Fruit fly (Drosophila melanogaster) whole organism, prepupa: ENCODE results near the gene CG15418.

Source experiments
- Blimp-1 ChIP-seq: fragments of 200-800 bp; sonication (Bioruptor generic); optimal IDR thresholded peaks from 3 replicates; lab custom pipeline; 2017; ENCODE audit warnings: missing biosample characterization, missing genetic modification characterization, mild to moderate bottlenecking, moderate library complexity, missing genetic modification reagents
- CG10669 ChIP-seq: fragments of 200-800 bp; sonication (Bioruptor generic); optimal IDR thresholded peaks from 3 replicates; lab custom pipeline; 2018; ENCODE audit warnings: missing biosample characterization, mild to moderate bottlenecking, missing genetic modification characterization, moderate library complexity
- CG11294 ChIP-seq: fragments of 200-800 bp; sonication (Bioruptor generic); IDR thresholded peaks from 2 replicates; pipeline ENCODE4 v1.3.6; 2022; ENCODE audit warnings: missing biosample characterization, missing genetic modification characterization
- CG11762 ChIP-seq: fragments of 200-800 bp; sonication (Bioruptor generic); optimal IDR thresholded peaks from 3 replicates; lab custom pipeline; 2016; ENCODE audit warnings: missing biosample characterization, missing genetic modification characterization; ENCODE audit not compliant: insufficient read depth
- CG11902 ChIP-seq: fragments of 200-800 bp; sonication (Bioruptor generic); optimal IDR thresholded peaks from 3 replicates; lab custom pipeline; 2016; ENCODE audit warnings: missing biosample characterization, missing genetic modification characterization
- CG15336 ChIP-seq: fragments of 200-800 bp; sonication (Bioruptor generic); IDR thresholded peaks from 2 replicates; pipeline ENCODE4 v1.3.6; 2022; ENCODE audit warnings: missing biosample characterization, missing genetic modification characterization
- CG1621 ChIP-seq: fragments of 200-800 bp; sonication (Bioruptor generic); optimal IDR thresholded peaks from 3 replicates; lab custom pipeline; 2018; ENCODE audit warnings: missing biosample characterization, mild to moderate bottlenecking, missing genetic modification characterization
- CG16779 ChIP-seq: fragments of 200-800 bp; sonication (Bioruptor generic); optimal IDR thresholded peaks from 3 replicates; lab custom pipeline; 2017; ENCODE audit warnings: missing biosample characterization, mild to moderate bottlenecking, missing genetic modification characterization
- CG31627 ChIP-seq: fragments of 200-800 bp; sonication (Bioruptor generic); optimal IDR thresholded peaks from 3 replicates; lab custom pipeline; 2016; ENCODE audit warnings: missing biosample characterization, missing genetic modification characterization
- CG32006 ChIP-seq: fragments of 200-800 bp; sonication (Bioruptor generic); optimal IDR thresholded peaks from 3 replicates; lab custom pipeline; 2017; ENCODE audit warnings: missing biosample characterization, mild to moderate bottlenecking, missing genetic modification characterization
- CG34406 ChIP-seq: fragments of 200-800 bp; sonication (Bioruptor generic); optimal IDR thresholded peaks from 3 replicates; lab custom pipeline; 2016; ENCODE audit warnings: missing biosample characterization, missing genetic modification characterization
- CG3919 ChIP-seq: fragments of 200-800 bp; sonication (Bioruptor generic); optimal IDR thresholded peaks from 3 replicates; lab custom pipeline; 2016; ENCODE audit warnings: missing biosample characterization, missing genetic modification characterization
- CG4318 ChIP-seq: fragments of 200-800 bp; sonication (Bioruptor generic); optimal IDR thresholded peaks from 3 replicates; lab custom pipeline; 2017; ENCODE audit warnings: missing biosample characterization, mild to moderate bottlenecking, missing genetic modification characterization
- CG6163 ChIP-seq: fragments of 200-800 bp; sonication (Bioruptor generic); IDR thresholded peaks from 3 replicates; pipeline ENCODE4 v1.3.6; 2022; ENCODE audit warnings: missing biosample characterization, missing genetic modification characterization
- CG6276 ChIP-seq: fragments of 200-800 bp; sonication (Bioruptor generic); optimal IDR thresholded peaks from 2 replicates; lab custom pipeline; 2017; ENCODE audit warnings: missing biosample characterization, mild to moderate bottlenecking, missing genetic modification characterization
- CG6808 ChIP-seq: fragments of 200-800 bp; sonication (Bioruptor generic); optimal IDR thresholded peaks from 3 replicates; lab custom pipeline; 2017; ENCODE audit warnings: missing biosample characterization, missing genetic modification characterization, mild to moderate bottlenecking, moderate library complexity, missing genetic modification reagents
- CG6854 ChIP-seq: fragments of 200-800 bp; sonication (Bioruptor generic); optimal IDR thresholded peaks from 2 replicates; lab custom pipeline; 2017; ENCODE audit warnings: missing biosample characterization, mild to moderate bottlenecking, missing genetic modification characterization
- CG7368 ChIP-seq: fragments of 200-800 bp; sonication (Bioruptor generic); optimal IDR thresholded peaks from 3 replicates; lab custom pipeline; 2016; ENCODE audit warnings: missing biosample characterization, missing genetic modification characterization
- CG8119 ChIP-seq: fragments of 200-800 bp; sonication (Bioruptor generic); IDR thresholded peaks from 3 replicates; pipeline ENCODE4 v1.3.6; 2022; ENCODE audit warnings: missing biosample characterization, missing genetic modification characterization
- CG8319 ChIP-seq: fragments of 200-800 bp; sonication (Bioruptor generic); optimal IDR thresholded peaks from 3 replicates; lab custom pipeline; 2016; ENCODE audit warnings: missing biosample characterization, missing genetic modification characterization
- CG8632 ChIP-seq: fragments of 200-800 bp; sonication (Bioruptor generic); optimal IDR thresholded peaks from 3 replicates; lab custom pipeline; 2016; ENCODE audit warnings: missing biosample characterization, missing genetic modification characterization
- CG9139 ChIP-seq: fragments of 200-800 bp; sonication (Bioruptor generic); optimal IDR thresholded peaks from 3 replicates; lab custom pipeline; 2017; ENCODE audit warnings: missing biosample characterization, mild to moderate bottlenecking, missing genetic modification characterization
- Eip75B ChIP-seq: fragments of 200-800 bp; sonication (Bioruptor generic); optimal IDR thresholded peaks from 3 replicates; lab custom pipeline; 2016; ENCODE audit warnings: missing biosample characterization, missing genetic modification characterization
- Eip78C ChIP-seq: fragments of 200-800 bp; sonication (Bioruptor generic); peaks from one replicate; lab custom pipeline; 2016; ENCODE audit warnings: missing biosample characterization, missing genetic modification characterization
- Eip93F ChIP-seq: fragments of 200-800 bp; sonication (Bioruptor generic); optimal IDR thresholded peaks from 2 replicates; lab custom pipeline; 2016; ENCODE audit warnings: missing biosample characterization, mild to moderate bottlenecking, missing genetic modification characterization
- Ets96B ChIP-seq: fragments of 200-800 bp; optimal IDR thresholded peaks from 2 replicates; lab custom pipeline; 2019; ENCODE audit warnings: missing biosample characterization, mild to moderate bottlenecking, missing genetic modification characterization, moderate library complexity
- Gug ChIP-seq: fragments of 200-800 bp; sonication (Bioruptor generic); IDR thresholded peaks from 2 replicates; pipeline ENCODE4 v1.3.6; 2022; ENCODE audit warnings: missing biosample characterization, missing genetic modification characterization
- Hr38 ChIP-seq: sonication (Bioruptor generic); optimal IDR thresholded peaks from 2 replicates; lab custom pipeline; 2016; ENCODE audit warnings: missing biosample characterization, missing genetic modification characterization
- Hr39 ChIP-seq: fragments of 200-800 bp; sonication (Bioruptor generic); optimal IDR thresholded peaks from 2 replicates; lab custom pipeline; 2016; ENCODE audit warnings: missing biosample characterization, missing genetic modification characterization
- Hr4 ChIP-seq: fragments of 200-800 bp; sonication (Bioruptor generic); optimal IDR thresholded peaks from 3 replicates; lab custom pipeline; 2016; ENCODE audit warnings: missing biosample characterization, missing genetic modification characterization
- Met ChIP-seq: fragments of 200-800 bp; sonication (Bioruptor generic); optimal IDR thresholded peaks from 3 replicates; lab custom pipeline; 2016; ENCODE audit warnings: missing biosample characterization, missing genetic modification characterization
- Smox ChIP-seq: fragments of 200-800 bp; sonication (Bioruptor generic); optimal IDR thresholded peaks from 3 replicates; lab custom pipeline; 2016; ENCODE audit warnings: missing biosample characterization, missing genetic modification characterization
- Sox14 ChIP-seq: fragments of 200-800 bp; sonication (Bioruptor generic); optimal IDR thresholded peaks from 3 replicates; lab custom pipeline; 2016; ENCODE audit warnings: missing biosample characterization, missing genetic modification characterization
- acj6 ChIP-seq: fragments of 200-800 bp; sonication (Bioruptor generic); optimal IDR thresholded peaks from 3 replicates; lab custom pipeline; 2016; ENCODE audit warnings: missing biosample characterization, missing genetic modification characterization
- cyc ChIP-seq: fragments of 200-800 bp; sonication (Bioruptor generic); optimal IDR thresholded peaks from 3 replicates; lab custom pipeline; 2016; ENCODE audit warnings: missing biosample characterization, missing genetic modification characterization
- dac ChIP-seq: fragments of 200-800 bp; sonication (Bioruptor generic); optimal IDR thresholded peaks from 2 replicates; lab custom pipeline; 2017; ENCODE audit warnings: missing biosample characterization, mild to moderate bottlenecking, missing genetic modification characterization
- eg ChIP-seq: fragments of 200-800 bp; sonication (Bioruptor generic); IDR thresholded peaks from 3 replicates; pipeline ENCODE4 v1.3.6; 2022; ENCODE audit warnings: missing biosample characterization, missing genetic modification characterization
- esn ChIP-seq: fragments of 200-800 bp; sonication (Bioruptor generic); optimal IDR thresholded peaks from 2 replicates; lab custom pipeline; 2016; ENCODE audit warnings: missing biosample characterization, mild to moderate bottlenecking, missing genetic modification characterization, moderate library complexity
- fd59A ChIP-seq: fragments of 200-800 bp; sonication (Bioruptor generic); optimal IDR thresholded peaks from 2 replicates; lab custom pipeline; 2017; ENCODE audit warnings: missing biosample characterization, mild to moderate bottlenecking, missing genetic modification characterization, missing genetic modification reagents
- fd85E ChIP-seq: fragments of 200-800 bp; sonication (Bioruptor generic); optimal IDR thresholded peaks from 3 replicates; lab custom pipeline; 2016; ENCODE audit warnings: missing biosample characterization, missing genetic modification characterization
- fkh ChIP-seq: fragments of 200-800 bp; sonication (Bioruptor generic); optimal IDR thresholded peaks from 3 replicates; lab custom pipeline; 2017; ENCODE audit warnings: missing biosample characterization, mild to moderate bottlenecking, missing genetic modification characterization, moderate library complexity
- lz ChIP-seq: fragments of 200-800 bp; sonication (Bioruptor generic); optimal IDR thresholded peaks from 3 replicates; lab custom pipeline; 2016; ENCODE audit warnings: missing biosample characterization, missing genetic modification characterization
- net ChIP-seq: fragments of 200-800 bp; sonication (Bioruptor generic); optimal IDR thresholded peaks from 3 replicates; lab custom pipeline; 2016; ENCODE audit warnings: missing biosample characterization, missing genetic modification characterization
- pdm3 ChIP-seq: fragments of 200-800 bp; sonication (Bioruptor generic); optimal IDR thresholded peaks from 3 replicates; lab custom pipeline; 2016; ENCODE audit warnings: missing biosample characterization, missing genetic modification characterization
- salr ChIP-seq, 2 experiments: fragments of 200-800 bp; sonication (Bioruptor generic); optimal IDR thresholded peaks; 3 replicates each; lab custom pipeline; 2016 to 2018; ENCODE audit warnings: missing biosample characterization in 2 of 2, missing genetic modification characterization in 2 of 2, mild to moderate bottlenecking in 1 of 2
- spab ChIP-seq: fragments of 200-800 bp; sonication (Bioruptor generic); optimal IDR thresholded peaks from 2 replicates; lab custom pipeline; 2017; ENCODE audit warnings: missing biosample characterization, mild to moderate bottlenecking, missing genetic modification characterization, missing genetic modification reagents
- ss ChIP-seq, 2 experiments: fragments of 200-800 bp; sonication (Bioruptor generic); optimal IDR thresholded peaks; 2 replicates in 1 of 2; 3 replicates in 1 of 2; lab custom pipeline; 2017 to 2018; ENCODE audit warnings: mild to moderate bottlenecking in 2 of 2, missing biosample characterization in 2 of 2, missing genetic modification characterization in 2 of 2, moderate library complexity in 1 of 2
- vri ChIP-seq: fragments of 200-800 bp; sonication (Bioruptor generic); optimal IDR thresholded peaks from 3 replicates; lab custom pipeline; 2016; ENCODE audit warnings: missing biosample characterization, mild to moderate bottlenecking, missing genetic modification characterization

Gene CG15418

DNA sequence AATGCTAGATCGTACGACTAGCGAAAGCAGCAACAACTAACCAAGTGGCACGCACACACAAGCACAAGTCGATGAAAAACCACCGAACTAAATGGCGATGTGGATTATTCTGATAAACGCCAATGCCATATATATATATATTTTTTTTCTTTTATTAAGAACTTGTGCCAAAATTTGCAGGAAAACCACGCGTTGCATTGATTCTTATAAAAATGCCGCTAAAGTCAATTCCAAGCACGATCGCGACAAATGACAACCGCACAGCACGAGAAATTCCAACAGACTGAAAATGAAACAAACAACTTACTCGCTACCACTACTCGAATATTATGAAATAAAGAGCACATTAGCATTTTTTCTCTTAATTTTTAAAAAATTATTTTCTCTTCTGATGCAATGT, 35.2 kb upstream of the CG15418 start, which contains the start of gene for:
for (minus strand) TSS at position 287 of the 400 bp plus-strand sequence.
- TF ChIP-seq eg (GFP tag; lab: Robert Waterston, UW) (no peak), CG8632 (GFP tag; lab: Kevin White, UChicago) (no peak), vri (GFP tag; lab: Kevin White, UChicago) (peak; percentile 24), CG8119 (GFP tag; lab: Robert Waterston, UW) (0 out of 3 replicates have a peak, but pooled peaks have one; percentile 2), Eip78C (peak; percentile 14), CG6276 (peak; percentile 26), fkh (GFP tag; lab: Kevin White, UChicago) (peak; percentile 21), CG16779 (tag; lab: Kevin White, UChicago) (no peak)

DNA sequence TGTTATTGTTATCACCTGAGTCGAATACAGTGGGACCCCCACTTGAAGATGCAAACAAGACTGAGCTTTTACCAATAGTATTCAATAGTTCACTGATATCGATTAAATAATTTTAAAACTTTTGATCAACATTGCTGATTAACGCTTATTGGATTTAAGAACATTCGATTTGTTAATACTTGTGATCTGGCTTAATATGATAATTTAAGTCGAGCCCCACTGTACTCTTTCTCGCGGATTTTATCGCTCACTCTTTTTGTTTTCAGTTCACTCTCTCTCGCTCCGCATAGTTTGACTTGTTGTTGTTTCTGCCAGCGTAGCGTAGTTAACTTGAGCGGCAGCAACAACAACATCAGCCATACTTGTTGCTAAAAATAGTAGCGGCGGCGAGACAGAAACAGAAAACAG, 34.2 kb upstream of the CG15418 start:
- TF ChIP-seq CG6276 (peak; percentile 99), CG16779 (tag; lab: Kevin White, UChicago) (peak; percentile 98), CG3919 (GFP tag; lab: Kevin White, UChicago) (peak; percentile 99), CG1621 (tag; lab: Kevin White, UChicago) (peak; percentile 98), CG8319 (peak; percentile 98), CG6808 (GFP tag; lab: Kevin White, UChicago) (peak; percentile 97), vri (GFP tag; lab: Kevin White, UChicago) (peak; percentile 99), CG31627 (GFP tag; lab: Kevin White, UChicago) (peak; percentile 99), fd59A (GFP tag; lab: Kevin White, UChicago) (peak; percentile 97), spab (peak; percentile 98), cyc (peak; percentile 99), fd85E (peak; percentile 97), CG7368 (GFP tag; lab: Kevin White, UChicago) (peak; percentile 99), CG11762 (GFP tag; lab: Kevin White, UChicago) (peak; percentile 99), net (peak; percentile 99), Hr4 (peak; percentile 99), CG6854 (GFP tag; lab: Kevin White, UChicago) (peak; percentile 99), Hr38 (peak; percentile 79), Gug (GFP tag; lab: Robert Waterston, UW) (peak; percentile 98), Eip78C (peak; percentile 100), CG32006 (GFP tag; lab: Kevin White, UChicago) (peak; percentile 99), CG11294 (peak; percentile 97), eg (GFP tag; lab: Robert Waterston, UW) (peak; percentile 99), Hr39 (peak; percentile 99), CG9139 (GFP tag; lab: Kevin White, UChicago) (peak; percentile 98), CG34406 (GFP tag; lab: Kevin White, UChicago) (peak; percentile 99), CG6163 (GFP tag; lab: Robert Waterston, UW) (peak; percentile 99), CG8632 (GFP tag; lab: Kevin White, UChicago) (peak; percentile 99), Blimp-1 (GFP tag; lab: Kevin White, UChicago) (peak; percentile 94), Eip75B (peak; percentile 99), lz (GFP tag; lab: Kevin White, UChicago) (peak; percentile 99), Sox14 (peak; percentile 99), CG15336 (GFP tag; lab: Robert Waterston, UW) (peak; percentile 100), Smox (GFP tag; lab: Kevin White, UChicago) (peak; percentile 99), CG4318 (peak; percentile 97), Met (GFP tag; lab: Kevin White, UChicago) (peak; percentile 99), dac (GFP tag; lab: Kevin White, UChicago) (peak; percentile 96), Ets96B (peak; percentile 98), acj6 (peak; percentile 99), salr (GFP tag; optimal IDR thresholded peaks at IDR 0.05; lab: Kevin White, UChicago) (peak; percentile 97 to 98), CG10669 (peak; percentile 99), CG11902 (GFP tag; lab: Kevin White, UChicago) (peak; percentile 98), esn (peak; percentile 99), pdm3 (GFP tag; lab: Kevin White, UChicago) (peak; percentile 99), fkh (GFP tag; lab: Kevin White, UChicago) (peak; percentile 91), Eip93F (GFP tag; lab: Kevin White, UChicago) (peak; percentile 98), ss (GFP tag; optimal IDR thresholded peaks at IDR 0.05; lab: Kevin White, UChicago) (peak; percentile 97 to 98)
